Worm (Caenorhabditis elegans): Measurements from ENCODE around the gene col-95.

ce11 chrIII:11656389-11656788 lies 47.4 kb upstream of the col-95 start:
- TF ChIP-seq T22C8.4 (GFP tag; IDR thresholded peaks at IDR 0.05) (no peak), ztf-29 (GFP tag; IDR thresholded peaks at IDR 0.05) (no peak), med-1 (GFP tag; optimal IDR thresholded peaks at IDR 0.05; ENCODE audit: insufficient read depth) (no peak), flt-1 (GFP tag; IDR thresholded peaks at IDR 0.05) (no peak), klf-2 (GFP tag; conservative IDR thresholded peaks at IDR 0.05) (no peak), cog-1 (tag; optimal IDR thresholded peaks at IDR 0.05) (no peak), ztf-23 (GFP tag; IDR thresholded peaks at IDR 0.05) (no peak)

Data from whole organism, midembryonic.